Fruit fly (Drosophila melanogaster) whole organism, embryonic: ENCODE measurements around the gene Rpt5.

Experiments
- Asciz ChIP-seq: fragments of 200-800 bp; sonication (Bioruptor generic); optimal IDR thresholded peaks from 2 replicates; lab custom pipeline; 2017; ENCODE audit warnings: missing biosample characterization, mild to moderate bottlenecking, missing genetic modification characterization, missing genetic modification reagents
- Atf-2 ChIP-seq: fragments of 200-800 bp; sonication (Bioruptor generic); optimal IDR thresholded peaks from 2 replicates; lab custom pipeline; 2016; ENCODE audit warnings: missing biosample characterization, missing genetic modification characterization
- Atf6 ChIP-seq: fragments of 200-800 bp; sonication (Bioruptor generic); IDR thresholded peaks from 2 replicates; pipeline ENCODE4 v1.3.6; 2022; ENCODE audit warnings: missing biosample characterization, missing genetic modification characterization
- BEAF-32 ChIP-seq: fragments of 200-800 bp; sonication (Bioruptor generic); optimal IDR thresholded peaks from 3 replicates; lab custom pipeline; 2017; ENCODE audit warnings: missing biosample characterization, missing genetic modification characterization, mild to moderate bottlenecking, moderate library complexity, missing genetic modification reagents
- CG11247 ChIP-seq: fragments of 200-800 bp; sonication (Bioruptor generic); IDR thresholded peaks from 2 replicates; pipeline ENCODE4 v1.3.6; 2022; ENCODE audit warnings: missing biosample characterization, missing genetic modification characterization
- CG12219 ChIP-seq: fragments of 200-800 bp; sonication (Bioruptor generic); optimal IDR thresholded peaks from 3 replicates; lab custom pipeline; 2018; ENCODE audit warnings: missing biosample characterization, mild to moderate bottlenecking, missing genetic modification characterization
- CG12744 ChIP-seq: fragments of 200-800 bp; sonication (Bioruptor generic); optimal IDR thresholded peaks from 2 replicates; lab custom pipeline; 2016; ENCODE audit warnings: missing biosample characterization, missing genetic modification characterization
- CG13296 ChIP-seq: fragments of 200-800 bp; sonication (Bioruptor generic); optimal IDR thresholded peaks from 3 replicates; lab custom pipeline; 2018; ENCODE audit warnings: missing biosample characterization, mild to moderate bottlenecking, missing genetic modification characterization
- CG15011 ChIP-seq: fragments of 200-800 bp; sonication (Bioruptor generic); optimal IDR thresholded peaks from 3 replicates; lab custom pipeline; 2018; ENCODE audit warnings: missing biosample characterization, mild to moderate bottlenecking, missing genetic modification characterization
- CG17612 ChIP-seq: fragments of 200-800 bp; sonication (Bioruptor generic); IDR thresholded peaks from 2 replicates; pipeline ENCODE4 v1.3.6; 2022; ENCODE audit warnings: missing biosample characterization, missing genetic modification characterization
- CG2875 ChIP-seq: fragments of 200-800 bp; sonication (Bioruptor generic); optimal IDR thresholded peaks from 2 replicates; lab custom pipeline; 2017; ENCODE audit warnings: missing biosample characterization, mild to moderate bottlenecking, missing genetic modification characterization, missing genetic modification reagents
- CG31365 ChIP-seq: fragments of 200-800 bp; sonication (Bioruptor generic); optimal IDR thresholded peaks from 2 replicates; lab custom pipeline; 2018; ENCODE audit warnings: missing biosample characterization, mild to moderate bottlenecking, missing genetic modification characterization
- CG3407 ChIP-seq: fragments of 200-800 bp; sonication (Bioruptor generic); optimal IDR thresholded peaks from 2 replicates; lab custom pipeline; 2018; ENCODE audit warnings: missing biosample characterization, mild to moderate bottlenecking, missing genetic modification characterization
- CG34422 ChIP-seq: fragments of 200-800 bp; sonication (Bioruptor generic); IDR thresholded peaks from 3 replicates; pipeline ENCODE4 v1.3.6; 2022; ENCODE audit warnings: missing biosample characterization, missing genetic modification characterization
- CG7271 ChIP-seq: fragments of 200-800 bp; sonication (Bioruptor generic); optimal IDR thresholded peaks from 2 replicates; lab custom pipeline; 2018; ENCODE audit warnings: missing biosample characterization, mild to moderate bottlenecking, missing genetic modification characterization, moderate library complexity
- CG7786 ChIP-seq: fragments of 200-800 bp; sonication (Bioruptor generic); optimal IDR thresholded peaks from 2 replicates; lab custom pipeline; 2016; ENCODE audit warnings: missing biosample characterization, missing genetic modification characterization
- CG8359 ChIP-seq: fragments of 200-800 bp; sonication (Bioruptor generic); optimal IDR thresholded peaks from 2 replicates; lab custom pipeline; 2017; ENCODE audit warnings: missing biosample characterization, mild to moderate bottlenecking, missing genetic modification characterization, borderline replicate concordance
- HLH54F ChIP-seq: fragments of 200-800 bp; sonication (Bioruptor generic); optimal IDR thresholded peaks from 3 replicates; lab custom pipeline; 2016; ENCODE audit warnings: missing biosample characterization, missing genetic modification characterization
- Jarid2 ChIP-seq: fragments of 200-800 bp; sonication (Bioruptor generic); optimal IDR thresholded peaks from 3 replicates; lab custom pipeline; 2017; ENCODE audit warnings: mild to moderate bottlenecking, missing biosample characterization, missing genetic modification reagents, missing genetic modification characterization
- Med ChIP-seq: fragments of 200-800 bp; sonication (Bioruptor generic); peaks from one replicate; lab custom pipeline; 2016; ENCODE audit warnings: missing biosample characterization, missing genetic modification characterization, mild to moderate bottlenecking, inconsistent platforms, moderate library complexity
- Meics ChIP-seq: fragments of 200-800 bp; sonication (Bioruptor generic); optimal IDR thresholded peaks from 2 replicates; lab custom pipeline; 2017; ENCODE audit warnings: missing biosample characterization, mild to moderate bottlenecking, missing genetic modification characterization
- Opbp ChIP-seq: fragments of 200-800 bp; sonication (Bioruptor generic); IDR thresholded peaks from 3 replicates; pipeline ENCODE4 v1.3.6; 2022; ENCODE audit warnings: missing biosample characterization, missing genetic modification characterization; ENCODE audit not compliant: partially characterized antibody
- Sin3A ChIP-seq: fragments of >200 bp; optimal IDR thresholded peaks from 2 replicates; lab custom pipeline; 2018
- Six4 ChIP-seq: fragments of 200-800 bp; sonication (Bioruptor generic); optimal IDR thresholded peaks from 2 replicates; lab custom pipeline; 2016; ENCODE audit warnings: missing biosample characterization, missing genetic modification characterization
- Spps ChIP-seq: fragments of 200-800 bp; sonication (Bioruptor generic); optimal IDR thresholded peaks from 2 replicates; lab custom pipeline; 2018; ENCODE audit warnings: missing biosample characterization, mild to moderate bottlenecking, missing genetic modification characterization
- Ssrp ChIP-seq: fragments of 200-800 bp; sonication (Bioruptor generic); optimal IDR thresholded peaks from 2 replicates; lab custom pipeline; 2018; ENCODE audit warnings: missing biosample characterization, mild to moderate bottlenecking, missing genetic modification characterization, moderate library complexity
- Xbp1 ChIP-seq: fragments of 200-800 bp; sonication (Bioruptor generic); optimal IDR thresholded peaks from 3 replicates; lab custom pipeline; 2016; ENCODE audit warnings: missing biosample characterization, mild to moderate bottlenecking, missing genetic modification characterization
- bbx ChIP-seq: fragments of 200-800 bp; sonication (Bioruptor generic); IDR thresholded peaks from 2 replicates; pipeline ENCODE4 v1.3.6; 2022; ENCODE audit warnings: missing biosample characterization, missing genetic modification characterization; ENCODE audit not compliant: partially characterized antibody
- bigmax ChIP-seq: fragments of 200-800 bp; sonication (Bioruptor generic); optimal IDR thresholded peaks from 2 replicates; lab custom pipeline; 2018; ENCODE audit warnings: missing biosample characterization, mild to moderate bottlenecking, missing genetic modification characterization
- disco-r ChIP-seq: fragments of 200-800 bp; sonication (Bioruptor generic); optimal IDR thresholded peaks from 2 replicates; lab custom pipeline; 2016; ENCODE audit warnings: missing biosample characterization, missing genetic modification characterization
- dysf ChIP-seq: fragments of 200-800 bp; sonication (Bioruptor generic); IDR thresholded peaks from 3 replicates; pipeline ENCODE4 v1.3.6; 2022; ENCODE audit warnings: missing biosample characterization, missing genetic modification characterization
- emc ChIP-seq: fragments of 200-800 bp; sonication (Bioruptor generic); optimal IDR thresholded peaks from 2 replicates; lab custom pipeline; 2016; ENCODE audit warnings: missing biosample characterization, missing genetic modification characterization
- fd3F ChIP-seq: fragments of 200-800 bp; sonication (Bioruptor generic); optimal IDR thresholded peaks from 2 replicates; lab custom pipeline; 2018; ENCODE audit warnings: missing biosample characterization, mild to moderate bottlenecking, missing genetic modification characterization, moderate library complexity
- ftz-f1 ChIP-seq: fragments of 200-800 bp; sonication (Bioruptor generic); optimal IDR thresholded peaks from 2 replicates; lab custom pipeline; 2016; ENCODE audit warnings: missing biosample characterization, missing genetic modification characterization
- gcm2 ChIP-seq: fragments of 200-800 bp; sonication (Bioruptor generic); optimal IDR thresholded peaks from 2 replicates; lab custom pipeline; 2016; ENCODE audit warnings: missing biosample characterization, missing genetic modification characterization
- jing ChIP-seq: fragments of 200-800 bp; sonication (Bioruptor generic); optimal IDR thresholded peaks from 2 replicates; lab custom pipeline; 2018; ENCODE audit warnings: missing biosample characterization, mild to moderate bottlenecking, missing genetic modification characterization
- mam ChIP-seq: fragments of 200-800 bp; sonication (Bioruptor generic); optimal IDR thresholded peaks from 3 replicates; lab custom pipeline; 2016; ENCODE audit warnings: missing biosample characterization, missing genetic modification characterization
- nom ChIP-seq: fragments of 200-800 bp; sonication (Bioruptor generic); optimal IDR thresholded peaks from 2 replicates; lab custom pipeline; 2017; ENCODE audit warnings: missing biosample characterization, missing genetic modification characterization, mild to moderate bottlenecking, moderate library complexity, missing genetic modification reagents
- odd ChIP-seq: fragments of 200-800 bp; sonication (Bioruptor generic); optimal IDR thresholded peaks from 2 replicates; lab custom pipeline; 2017; ENCODE audit warnings: missing biosample characterization, mild to moderate bottlenecking, missing genetic modification characterization
- prd ChIP-seq, 3 experiments: fragments of >200 bp in 2 of 3; fragments of 200-800 bp in 1 of 3; sonication (Bioruptor generic) in 1 of 3; optimal IDR thresholded peaks in 2 of 3; IDR thresholded peaks in 1 of 3; 2 replicates in 2 of 3; 3 replicates in 1 of 3; pipeline versions ENCODE4 v1.3.6 to Lab custom; 2017 to 2022; ENCODE audit warnings: missing biosample characterization in 1 of 3, missing genetic modification characterization in 1 of 3
- psq ChIP-seq: fragments of 200-800 bp; sonication (Bioruptor generic); optimal IDR thresholded peaks from 2 replicates; lab custom pipeline; 2017; ENCODE audit warnings: missing biosample characterization, missing genetic modification characterization
- run ChIP-seq: fragments of 200-800 bp; sonication (Bioruptor generic); optimal IDR thresholded peaks from 3 replicates; lab custom pipeline; 2018; ENCODE audit warnings: missing biosample characterization, mild to moderate bottlenecking, missing genetic modification characterization
- scrt ChIP-seq: fragments of 200-800 bp; sonication (Bioruptor generic); optimal IDR thresholded peaks from 2 replicates; lab custom pipeline; 2018; ENCODE audit warnings: missing biosample characterization, mild to moderate bottlenecking, missing genetic modification characterization, moderate library complexity
- slp2 ChIP-seq: fragments of 200-800 bp; sonication (Bioruptor generic); optimal IDR thresholded peaks from 2 replicates; lab custom pipeline; 2016; ENCODE audit warnings: missing biosample characterization, missing genetic modification characterization
- trem ChIP-seq: fragments of 200-800 bp; optimal IDR thresholded peaks from 3 replicates; lab custom pipeline; 2019; ENCODE audit warnings: missing biosample characterization, mild to moderate bottlenecking, missing genetic modification characterization, moderate library complexity
- usp ChIP-seq: fragments of >200 bp; optimal IDR thresholded peaks from 2 replicates; lab custom pipeline; 2017; ENCODE audit warnings: missing biosample characterization, missing genetic modification characterization
- vnd ChIP-seq: fragments of 200-800 bp; sonication (Bioruptor generic); IDR thresholded peaks from 3 replicates; pipeline ENCODE4 v1.3.6; 2022; ENCODE audit warnings: missing biosample characterization, missing genetic modification characterization; ENCODE audit not compliant: partially characterized antibody
- zen ChIP-seq: fragments of 200-800 bp; sonication (Bioruptor generic); optimal IDR thresholded peaks from 3 replicates; lab custom pipeline; 2018; ENCODE audit warnings: missing biosample characterization, mild to moderate bottlenecking, missing genetic modification characterization, moderate library complexity

Rpt5 gene

DNA sequence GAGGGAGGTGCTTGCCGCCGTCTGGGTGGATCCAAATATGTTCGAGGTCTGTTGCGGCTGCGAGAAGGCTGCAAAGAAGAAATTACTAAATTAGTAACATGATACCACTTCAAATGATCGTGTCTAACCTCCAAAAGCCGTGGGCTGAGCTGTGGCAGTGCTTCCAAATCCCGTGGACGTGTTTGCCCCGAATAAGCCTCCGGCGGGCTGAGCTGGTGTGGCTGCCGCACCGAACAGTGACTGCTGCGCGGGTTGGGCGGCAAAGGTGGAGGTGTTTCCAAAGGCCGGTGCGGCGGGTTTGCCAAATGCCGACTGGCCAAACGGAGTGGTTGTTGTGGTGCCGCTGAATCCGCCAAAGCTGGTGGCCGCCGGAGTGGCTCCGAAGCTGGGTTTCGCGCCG lies 28.1 kb downstream of the Rpt5 start:
- TF ChIP-seq Med: peak; percentile 55
- peak; percentile 85 for TF ChIP-seq bigmax (GFP tag; lab: Kevin White, UChicago)
- no peak for TF ChIP-seq Ssrp (tag; lab: Kevin White, UChicago)
- TF ChIP-seq zen (tag; lab: Kevin White, UChicago): no peak
- TF ChIP-seq CG34422 (GFP tag; lab: Robert Waterston, UW): peak; percentile 67; the same call in 2 of the 3 replicates
- TF ChIP-seq Jarid2: no peak
- TF ChIP-seq Atf-2: no peak

DNA sequence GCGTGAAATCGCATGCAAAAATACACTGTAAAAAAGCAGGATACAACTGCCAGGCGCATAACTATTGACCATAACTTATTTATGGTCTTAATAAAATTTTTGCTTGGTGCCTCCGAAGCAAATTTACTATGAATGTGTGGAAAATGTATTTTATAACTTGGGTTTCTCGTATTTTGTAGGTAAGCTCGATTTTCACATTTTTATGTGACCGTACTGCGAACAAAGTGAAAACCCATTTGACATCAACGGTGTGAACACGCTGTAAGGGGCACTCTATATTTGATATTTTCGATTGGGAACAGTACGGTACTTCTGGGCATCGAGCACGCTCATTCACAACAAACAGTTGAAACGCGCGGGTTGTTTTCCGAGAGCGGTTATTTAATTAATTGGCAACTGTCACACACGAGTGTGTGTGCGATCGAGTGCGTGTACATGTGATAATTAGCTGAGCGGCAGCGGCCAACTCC lies 28.8 kb downstream of the Rpt5 start, which contains the start of the genes Nup98-96 and mbc:
Nup98-96 (minus strand) TSS at position 156 of the 470 bp plus-strand sequence.
mbc (plus strand) TSS at position 300 of the 470 bp plus-strand sequence.
- TF ChIP-seq mam (GFP tag; lab: Kevin White, UChicago) (peak; percentile 96), ftz-f1 (GFP tag; lab: Kevin White, UChicago) (peak; percentile 30), Xbp1 (peak; percentile 93), disco-r (GFP tag; lab: Kevin White, UChicago) (peak; percentile 72), nom (GFP tag; lab: Kevin White, UChicago) (peak; percentile 75), CG7271 (tag; lab: Kevin White, UChicago) (no peak), dysf (GFP tag; lab: Robert Waterston, UW) (peak; percentile 89), prd (optimal IDR thresholded peaks at IDR 0.05; lab: Kevin White, UChicago) (no peak), prd (GFP tag; IDR thresholded peaks at IDR 0.05; lab: Robert Waterston, UW) (peak; percentile 92), vnd (GFP tag; lab: Robert Waterston, UW) (no peak), CG13296 (GFP tag; lab: Kevin White, UChicago) (peak; percentile 45), run (tag; lab: Kevin White, UChicago) (peak; percentile 6), jing (GFP tag; lab: Kevin White, UChicago) (peak; percentile 71), CG3407 (GFP tag; lab: Kevin White, UChicago) (peak; percentile 37), Opbp (0 out of 3 replicates have a peak, but pooled peaks have one; percentile 33), HLH54F (GFP tag; lab: Kevin White, UChicago) (peak; percentile 95), bbx (GFP tag; lab: Robert Waterston, UW) (peak; percentile 45; the same call in 1 of the 2 replicates), CG15011 (peak; percentile 27), gcm2 (peak; percentile 86), Meics (GFP tag; lab: Kevin White, UChicago) (peak; percentile 79), odd (GFP tag; lab: Kevin White, UChicago) (peak; percentile 47), trem (tag; lab: Kevin White, UChicago) (peak; percentile 91), Spps (peak; percentile 61), BEAF-32 (GFP tag; lab: Kevin White, UChicago) (peak; percentile 80), CG8359 (GFP tag; lab: Kevin White, UChicago) (peak; percentile 4), CG17612 (GFP tag; lab: Robert Waterston, UW) (no peak), Six4 (GFP tag; lab: Kevin White, UChicago) (peak; percentile 67), fd3F (GFP tag; lab: Kevin White, UChicago) (peak; percentile 63), emc (GFP tag; lab: Kevin White, UChicago) (peak; percentile 84), CG2875 (GFP tag; lab: Kevin White, UChicago) (peak; percentile 38), CG12219 (GFP tag; lab: Kevin White, UChicago) (peak; percentile 68), scrt (GFP tag; lab: Kevin White, UChicago) (peak; percentile 64), CG12744 (GFP tag; lab: Kevin White, UChicago) (peak; percentile 76), CG7786 (GFP tag; lab: Kevin White, UChicago) (peak; percentile 92), CG31365 (tag; lab: Kevin White, UChicago) (no peak), CG11247 (peak; percentile 79), psq (GFP tag; lab: Kevin White, UChicago) (peak; percentile 50), slp2 (peak; percentile 90), Asciz (peak; percentile 44), Atf6 (GFP tag; lab: Robert Waterston, UW) (peak; percentile 74), Sin3A (peak; percentile 100), usp (no peak)
